Fruit fly (Drosophila melanogaster): Measurements from ENCODE around the gene CG11672.

The CG11672 gene

dm6 chr3R:8285727-8286344 is 4.5 kb downstream of the CG11672 start:
- TF ChIP-seq CG1620 (GFP tag; optimal IDR thresholded peaks at IDR 0.05) (no peak), CG7045 (GFP tag; optimal IDR thresholded peaks at IDR 0.05) (no peak), ovo (GFP tag; optimal IDR thresholded peaks at IDR 0.05) (no peak), tj (GFP tag; optimal IDR thresholded peaks at IDR 0.05) (no peak), toe (GFP tag; optimal IDR thresholded peaks at IDR 0.05) (no peak), CG33017 (tag; optimal IDR thresholded peaks at IDR 0.05) (no peak), CG11617 (GFP tag; optimal IDR thresholded peaks at IDR 0.05) (no peak), CG5204 (GFP tag; optimal IDR thresholded peaks at IDR 0.05) (no peak), Clk (GFP tag; optimal IDR thresholded peaks at IDR 0.05) (no peak), bab1 (GFP tag; optimal IDR thresholded peaks at IDR 0.05) (no peak), CG14711 (tag; optimal IDR thresholded peaks at IDR 0.05) (no peak), Crg-1 (GFP tag; optimal IDR thresholded peaks at IDR 0.05) (no peak), pad (GFP tag; optimal IDR thresholded peaks at IDR 0.05) (no peak), Hr96 (GFP tag; optimal IDR thresholded peaks at IDR 0.05) (no peak), kay (GFP tag; ENCODE audit: borderline replicate concordance) (no peak)

DNA sequence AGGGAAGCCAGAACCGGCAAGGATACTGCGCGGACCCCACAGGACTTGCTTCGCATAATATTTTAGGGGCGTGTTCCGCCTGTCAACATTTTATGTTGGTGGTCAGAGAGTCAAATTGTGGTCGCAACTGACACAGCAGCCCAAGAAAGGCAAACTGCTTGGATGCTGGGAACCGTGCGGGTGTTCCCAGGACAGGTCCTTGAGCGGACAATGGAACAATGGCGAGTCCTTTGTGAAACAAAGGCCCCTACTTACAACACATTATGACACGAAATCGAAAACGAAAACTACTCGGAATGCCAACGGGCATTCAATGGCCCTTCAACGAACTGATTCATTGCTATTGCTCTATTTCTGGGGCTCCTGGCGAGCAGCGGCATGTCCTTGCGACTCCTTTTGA is 6.1 kb downstream of the CG11672 start:
- TF ChIP-seq cic (GFP tag; optimal IDR thresholded peaks at IDR 0.05) (no peak), Mnt (GFP tag; optimal IDR thresholded peaks at IDR 0.05) (no peak), Hr96 (GFP tag; optimal IDR thresholded peaks at IDR 0.05) (no peak), CG11617 (GFP tag; optimal IDR thresholded peaks at IDR 0.05) (no peak)

- no peak for TF ChIP-seq kay (GFP tag; ENCODE audit: borderline replicate concordance)
- TF ChIP-seq CG1620 (GFP tag; optimal IDR thresholded peaks at IDR 0.05), result no peak
- TF ChIP-seq Hr96 (GFP tag; optimal IDR thresholded peaks at IDR 0.05), result no peak
- no peak for TF ChIP-seq Mnt (GFP tag; optimal IDR thresholded peaks at IDR 0.05)
- TF ChIP-seq ovo (GFP tag; optimal IDR thresholded peaks at IDR 0.05), result no peak
- TF ChIP-seq tj (GFP tag; optimal IDR thresholded peaks at IDR 0.05), result no peak
- no peak for TF ChIP-seq Crg-1 (GFP tag; optimal IDR thresholded peaks at IDR 0.05)
- TF ChIP-seq pad (GFP tag; optimal IDR thresholded peaks at IDR 0.05), result no peak
- no peak for TF ChIP-seq cic (GFP tag; optimal IDR thresholded peaks at IDR 0.05)
- no peak for TF ChIP-seq CG7101 (tag; optimal IDR thresholded peaks at IDR 0.05)
- no peak for TF ChIP-seq CG12768 (GFP tag; optimal IDR thresholded peaks at IDR 0.05)
- no peak for TF ChIP-seq CG5204 (GFP tag; optimal IDR thresholded peaks at IDR 0.05)
- no peak for TF ChIP-seq CG7045 (GFP tag; optimal IDR thresholded peaks at IDR 0.05)
- no peak for TF ChIP-seq CG33017 (tag; optimal IDR thresholded peaks at IDR 0.05)
These were observed 7.7 kb downstream of the CG11672 start for dm6 chr3R:8282727-8283126.

- no peak for TF ChIP-seq cic (GFP tag; optimal IDR thresholded peaks at IDR 0.05)
- TF ChIP-seq ovo (GFP tag; optimal IDR thresholded peaks at IDR 0.05), result no peak
- TF ChIP-seq tj (GFP tag; optimal IDR thresholded peaks at IDR 0.05), result no peak
These were observed 10.4 kb downstream of the CG11672 start for dm6 chr3R:8279970-8280369.

- no peak for TF ChIP-seq cnc (optimal IDR thresholded peaks at IDR 0.05)
- TF ChIP-seq tj (GFP tag; optimal IDR thresholded peaks at IDR 0.05), result no peak
- TF ChIP-seq Hr96 (GFP tag; optimal IDR thresholded peaks at IDR 0.05), result no peak
- no peak for TF ChIP-seq ovo (GFP tag; optimal IDR thresholded peaks at IDR 0.05)
- no peak for TF ChIP-seq CG7045 (GFP tag; optimal IDR thresholded peaks at IDR 0.05)
- no peak for TF ChIP-seq CG5204 (GFP tag; optimal IDR thresholded peaks at IDR 0.05)
- no peak for TF ChIP-seq bab1 (GFP tag; optimal IDR thresholded peaks at IDR 0.05)
- no peak for TF ChIP-seq Crg-1 (GFP tag; optimal IDR thresholded peaks at IDR 0.05)
- TF ChIP-seq toe (GFP tag; optimal IDR thresholded peaks at IDR 0.05), result no peak
These were observed 12.7 kb downstream of the CG11672 start, which contains the start of gene ato for dm6 chr3R:8277494-8278293. ato (plus strand) TSS chr3R:8278052.

- TF ChIP-seq CG7045 (GFP tag; optimal IDR thresholded peaks at IDR 0.05) (no peak), CG33017 (tag; optimal IDR thresholded peaks at IDR 0.05) (no peak), ovo (GFP tag; optimal IDR thresholded peaks at IDR 0.05) (no peak), CG1620 (GFP tag; optimal IDR thresholded peaks at IDR 0.05) (no peak), Clk (GFP tag; optimal IDR thresholded peaks at IDR 0.05) (no peak), Mnt (GFP tag; optimal IDR thresholded peaks at IDR 0.05) (no peak), cnc (optimal IDR thresholded peaks at IDR 0.05) (no peak), Crg-1 (GFP tag; optimal IDR thresholded peaks at IDR 0.05) (no peak), cic (GFP tag; optimal IDR thresholded peaks at IDR 0.05) (no peak), tj (GFP tag; optimal IDR thresholded peaks at IDR 0.05) (no peak), CG11617 (GFP tag; optimal IDR thresholded peaks at IDR 0.05) (no peak), CG5204 (GFP tag; optimal IDR thresholded peaks at IDR 0.05) (no peak), Hr96 (GFP tag; optimal IDR thresholded peaks at IDR 0.05) (no peak)
These were observed 15.3 kb downstream of the CG11672 start for dm6 chr3R:8275031-8275430.

Data from whole organism, adult.